Worm (Caenorhabditis elegans) whole organism, young adult: Measurements from ENCODE around the gene srlf-16.

Experiments
- B0035.1 ChIP-seq: sonication (generic microtip); optimal IDR thresholded peaks from 2 replicates; lab custom pipeline; 2016; ENCODE audit warnings: missing genetic modification characterization, mild to moderate bottlenecking, missing compliant biosample characterization, missing genotype, missing genetic modification reagents
- D2030.7 ChIP-seq: fragments of 200-800 bp; sonication (Bioruptor generic); IDR thresholded peaks from 2 replicates; pipeline ENCODE4 v1.3.6; 2022; ENCODE audit warnings: missing genetic modification reagents, missing genetic modification characterization, missing compliant biosample characterization
- F10E7.11 ChIP-seq: sonication (generic microtip); optimal IDR thresholded peaks from 2 replicates; lab custom pipeline; 2017; ENCODE audit warnings: mild to moderate bottlenecking, missing genetic modification characterization, moderate library complexity, missing compliant biosample characterization
- F49E8.2 ChIP-seq: sonication (generic microtip); optimal IDR thresholded peaks from 3 replicates; lab custom pipeline; 2017; ENCODE audit warnings: missing genetic modification characterization, mild to moderate bottlenecking, missing compliant biosample characterization, antibody characterized with exemption, moderate library complexity; ENCODE audit not compliant: insufficient read depth
- F55B11.4 ChIP-seq: sonication (generic microtip); optimal IDR thresholded peaks from 2 replicates; lab custom pipeline; 2016; ENCODE audit warnings: missing compliant biosample characterization, missing genetic modification characterization, borderline replicate concordance; ENCODE audit not compliant: insufficient read depth
- F57C9.4 ChIP-seq: sonication (generic microtip); optimal IDR thresholded peaks from 2 replicates; lab custom pipeline; 2017; ENCODE audit warnings: mild to moderate bottlenecking, missing genetic modification characterization, missing compliant biosample characterization
- K11D2.4 ChIP-seq: fragments of 200-800 bp; sonication (Bioruptor generic); IDR thresholded peaks from 2 replicates; pipeline ENCODE4 v1.3.6; 2022; ENCODE audit warnings: missing genetic modification reagents, missing genetic modification characterization, missing compliant biosample characterization
- T26A5.8 ChIP-seq: sonication (generic microtip); optimal IDR thresholded peaks from 2 replicates; lab custom pipeline; 2016; ENCODE audit warnings: missing genetic modification characterization, missing compliant biosample characterization
- Y53G8AR.9 ChIP-seq: fragments of 200-800 bp; sonication (Bioruptor generic); conservative IDR thresholded peaks from 2 replicates; pipeline ENCODE4 v1.3.6; 2022; ENCODE audit warnings: missing genetic modification reagents, missing genetic modification characterization, missing compliant biosample characterization
- Y79H2A.3 ChIP-seq: fragments of 200-800 bp; sonication (Bioruptor generic); conservative IDR thresholded peaks from 2 replicates; pipeline ENCODE4 v1.3.6; 2022; ENCODE audit warnings: missing genetic modification reagents, missing genetic modification characterization, missing compliant biosample characterization
- Y95B8A.8 ChIP-seq: fragments of 200-800 bp; sonication (Bioruptor generic); IDR thresholded peaks from 2 replicates; pipeline ENCODE4 v1.3.6; 2022; ENCODE audit warnings: missing genetic modification reagents, missing genetic modification characterization, missing compliant biosample characterization
- ZK185.1 ChIP-seq: sonication (generic microtip); optimal IDR thresholded peaks from 2 replicates; lab custom pipeline; 2016; ENCODE audit warnings: mild to moderate bottlenecking, missing genetic modification characterization, missing compliant biosample characterization; ENCODE audit not compliant: poor library complexity, severe bottlenecking
- ama-1 ChIP-seq, 3 experiments: fragments of 150-350 bp in 1 of 3; sonication (generic microtip) in 2 of 3; optimal IDR thresholded peaks; 2 replicates each; lab custom pipeline; 2014 to 2018; ENCODE audit warnings: missing biosample characterization in 2 of 3, missing genetic modification characterization in 2 of 3, missing genetic modification reagents in 2 of 3
- bed-1 ChIP-seq: fragments of 200-800 bp; sonication (Bioruptor generic); IDR thresholded peaks from 2 replicates; pipeline ENCODE4 v1.3.6; 2022; ENCODE audit warnings: missing genetic modification reagents, missing genetic modification characterization, missing compliant biosample characterization
- bed-2 ChIP-seq: fragments of 200-800 bp; sonication (Bioruptor generic); IDR thresholded peaks from 2 replicates; pipeline ENCODE4 v1.3.6; 2022; ENCODE audit warnings: missing genetic modification reagents, missing genetic modification characterization, missing compliant biosample characterization
- ccch-3 ChIP-seq: fragments of 200-800 bp; sonication (Bioruptor generic); optimal IDR thresholded peaks from 2 replicates; lab custom pipeline; 2018; ENCODE audit warnings: mild to moderate bottlenecking, missing genetic modification characterization, missing compliant biosample characterization
- ceh-40 ChIP-seq: fragments of 200-800 bp; sonication (Bioruptor generic); IDR thresholded peaks from 2 replicates; pipeline ENCODE4 v1.3.6; 2022; ENCODE audit warnings: missing genetic modification characterization, missing compliant biosample characterization
- ceh-58 ChIP-seq: fragments of 200-800 bp; sonication (Bioruptor generic); IDR thresholded peaks from 2 replicates; pipeline ENCODE4 v1.3.6; 2022; ENCODE audit warnings: missing genetic modification characterization, missing compliant biosample characterization
- die-1 ChIP-seq: sonication (generic microtip); optimal IDR thresholded peaks from 2 replicates; lab custom pipeline; 2016; ENCODE audit warnings: missing genotype, mild to moderate bottlenecking, missing genetic modification characterization, missing compliant biosample characterization
- dox-1 ChIP-seq: fragments of 200-800 bp; sonication (Bioruptor generic); IDR thresholded peaks from 2 replicates; pipeline ENCODE4 v1.3.6; 2022; ENCODE audit warnings: missing genetic modification reagents, missing genetic modification characterization, missing compliant biosample characterization
- egl-18 ChIP-seq: fragments of 200-800 bp; sonication (Bioruptor generic); IDR thresholded peaks from 2 replicates; pipeline ENCODE4 v1.3.6; 2022; ENCODE audit warnings: missing genetic modification reagents, missing genetic modification characterization, missing compliant biosample characterization
- egl-44 ChIP-seq: fragments of 200-800 bp; sonication (Bioruptor generic); IDR thresholded peaks from 2 replicates; pipeline ENCODE4 v1.3.6; 2022; ENCODE audit warnings: missing genetic modification reagents, missing genetic modification characterization, missing compliant biosample characterization
- egrh-3 ChIP-seq: fragments of 200-800 bp; sonication (Bioruptor generic); IDR thresholded peaks from 2 replicates; pipeline ENCODE4 v1.3.6; 2022; ENCODE audit warnings: missing genetic modification reagents, missing genetic modification characterization, missing compliant biosample characterization
- hlh-12 ChIP-seq: sonication (generic microtip); optimal IDR thresholded peaks from 2 replicates; lab custom pipeline; 2016; ENCODE audit warnings: missing genetic modification characterization, missing compliant biosample characterization
- hmg-1.2 ChIP-seq: fragments of 200-800 bp; sonication (Bioruptor generic); IDR thresholded peaks from 2 replicates; pipeline ENCODE4 v1.3.6; 2022; ENCODE audit warnings: missing genetic modification reagents, missing genetic modification characterization, missing compliant biosample characterization
- hmg-20 ChIP-seq: fragments of 200-800 bp; sonication (Bioruptor generic); IDR thresholded peaks from 2 replicates; pipeline ENCODE4 v1.3.6; 2022; ENCODE audit warnings: missing genetic modification reagents, missing genetic modification characterization, missing compliant biosample characterization
- hrde-1 ChIP-seq: sonication (generic microtip); optimal IDR thresholded peaks from 2 replicates; lab custom pipeline; 2016; ENCODE audit warnings: missing genetic modification characterization, mild to moderate bottlenecking, missing compliant biosample characterization, moderate library complexity, missing genotype, missing genetic modification reagents, borderline replicate concordance
- let-526 ChIP-seq: fragments of 200-800 bp; sonication (Bioruptor generic); IDR thresholded peaks from 2 replicates; pipeline ENCODE4 v1.3.6; 2022; ENCODE audit warnings: missing genetic modification reagents, missing genetic modification characterization, missing compliant biosample characterization
- lin-26 ChIP-seq: fragments of 200-800 bp; sonication (Bioruptor generic); IDR thresholded peaks from 2 replicates; pipeline ENCODE4 v1.3.6; 2022; ENCODE audit warnings: missing genetic modification reagents, missing genetic modification characterization, missing compliant biosample characterization
- lin-54 ChIP-seq: fragments of 200-800 bp; sonication (Bioruptor generic); optimal IDR thresholded peaks from 2 replicates; lab custom pipeline; 2018; ENCODE audit warnings: mild to moderate bottlenecking, missing genetic modification characterization, missing compliant biosample characterization
- madf-8 ChIP-seq: fragments of 200-800 bp; sonication (Bioruptor generic); conservative IDR thresholded peaks from 2 replicates; pipeline ENCODE4 v1.3.6; 2022; ENCODE audit warnings: missing genetic modification reagents, missing genetic modification characterization, missing compliant biosample characterization
- mes-4 ChIP-seq: sonication (generic microtip); optimal IDR thresholded peaks from 2 replicates; lab custom pipeline; 2016; ENCODE audit warnings: missing genotype, missing genetic modification characterization, missing compliant biosample characterization
- nfya-1 ChIP-seq: sonication (generic microtip); optimal IDR thresholded peaks from 2 replicates; lab custom pipeline; 2017; ENCODE audit warnings: antibody characterized with exemption, missing compliant biosample characterization, missing genetic modification characterization, borderline replicate concordance; ENCODE audit not compliant: insufficient read depth
- nhr-120 ChIP-seq: fragments of 200-800 bp; sonication (Bioruptor generic); IDR thresholded peaks from 2 replicates; pipeline ENCODE4 v1.3.6; 2022; ENCODE audit warnings: missing genetic modification characterization, missing compliant biosample characterization
- nhr-27 ChIP-seq: fragments of 200-800 bp; sonication (Bioruptor generic); optimal IDR thresholded peaks from 2 replicates; lab custom pipeline; 2018; ENCODE audit warnings: mild to moderate bottlenecking, missing genetic modification characterization, moderate library complexity, missing compliant biosample characterization
- snpc-1.1 ChIP-seq: sonication (generic microtip); optimal IDR thresholded peaks from 2 replicates; lab custom pipeline; 2017; ENCODE audit warnings: missing genetic modification characterization, mild to moderate bottlenecking, missing compliant biosample characterization, antibody characterized with exemption, moderate library complexity, missing genotype, missing genetic modification reagents; ENCODE audit not compliant: insufficient read depth
- somi-1 ChIP-seq: fragments of 200-800 bp; sonication (Bioruptor generic); optimal IDR thresholded peaks from 2 replicates; lab custom pipeline; 2018; ENCODE audit warnings: mild to moderate bottlenecking, missing genetic modification characterization, missing compliant biosample characterization
- tbp1 ChIP-seq: fragments of 200-800 bp; sonication (Bioruptor generic); optimal IDR thresholded peaks from 2 replicates; lab custom pipeline; 2018; ENCODE audit warnings: mild to moderate bottlenecking, missing genetic modification characterization, missing compliant biosample characterization
- tbx-9 ChIP-seq: sonication (generic microtip); optimal IDR thresholded peaks from 2 replicates; lab custom pipeline; 2016; ENCODE audit warnings: borderline replicate concordance, missing genetic modification characterization, inconsistent platforms, missing compliant biosample characterization
- unc-130 ChIP-seq: sonication (generic microtip); optimal IDR thresholded peaks from 2 replicates; lab custom pipeline; 2016; ENCODE audit warnings: missing genetic modification reagents, missing genetic modification characterization, missing compliant biosample characterization
- unc-62 ChIP-seq: fragments of 150-350 bp; optimal IDR thresholded peaks from 2 replicates; lab custom pipeline; 2014; ENCODE audit warnings: missing biosample characterization, missing genetic modification reagents, missing genetic modification characterization
- ztf-25 ChIP-seq: fragments of 200-800 bp; sonication (Bioruptor generic); IDR thresholded peaks from 2 replicates; pipeline ENCODE4 v1.3.6; 2022; ENCODE audit warnings: missing genetic modification reagents, missing genetic modification characterization, missing compliant biosample characterization
- ztf-26 ChIP-seq: sonication (generic microtip); optimal IDR thresholded peaks from 2 replicates; lab custom pipeline; 2017; ENCODE audit warnings: missing genetic modification characterization, missing compliant biosample characterization

The srlf-16 gene

DNA sequence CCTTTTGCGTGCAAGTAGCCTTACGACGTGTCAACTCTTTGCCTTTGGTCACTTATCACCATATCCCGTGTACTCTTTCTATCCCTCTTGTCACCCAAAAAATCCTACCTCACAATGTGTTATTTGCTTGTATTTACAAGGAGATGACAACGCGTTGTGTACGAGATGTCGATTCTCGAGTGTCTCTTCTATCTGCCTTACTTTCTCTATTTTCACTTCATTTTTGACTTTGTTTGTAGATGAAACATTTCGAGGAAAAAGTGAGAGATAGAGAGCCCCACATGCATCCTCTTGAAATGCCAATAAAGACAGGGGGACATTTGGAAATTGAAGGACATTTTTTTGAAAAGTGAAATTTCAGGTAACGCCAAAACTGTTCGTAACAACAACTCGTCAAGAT is 6.2 kb downstream of the srlf-16 start:
- TF ChIP-seq madf-8 (no peak), tbx-9 (tag; lab: Kevin White, UChicago) (no peak), ama-1 (optimal IDR thresholded peaks at IDR 0.05; lab: Kevin White, UChicago) (no peak), ama-1 (GFP tag; optimal IDR thresholded peaks at IDR 0.05; lab: Kevin White, UChicago) (no peak), F57C9.4 (no peak), nfya-1 (no peak), unc-62 (GFP tag; lab: Kevin White, UChicago) (no peak), ztf-26 (tag; lab: Kevin White, UChicago) (no peak), hlh-12 (tag; lab: Kevin White, UChicago) (no peak), Y53G8AR.9 (no peak), F55B11.4 (tag; lab: Kevin White, UChicago) (no peak), D2030.7 (no peak), somi-1 (GFP tag; lab: Kevin White, UChicago) (no peak), hmg-20 (GFP tag; lab: Robert Waterston, UW) (no peak), ZK185.1 (tag; lab: Kevin White, UChicago) (no peak), F10E7.11 (no peak), B0035.1 (tag; lab: Kevin White, UChicago) (no peak), hmg-1.2 (no peak)
- TF ChIP-seq, all 124 proteins: peak for 0

DNA sequence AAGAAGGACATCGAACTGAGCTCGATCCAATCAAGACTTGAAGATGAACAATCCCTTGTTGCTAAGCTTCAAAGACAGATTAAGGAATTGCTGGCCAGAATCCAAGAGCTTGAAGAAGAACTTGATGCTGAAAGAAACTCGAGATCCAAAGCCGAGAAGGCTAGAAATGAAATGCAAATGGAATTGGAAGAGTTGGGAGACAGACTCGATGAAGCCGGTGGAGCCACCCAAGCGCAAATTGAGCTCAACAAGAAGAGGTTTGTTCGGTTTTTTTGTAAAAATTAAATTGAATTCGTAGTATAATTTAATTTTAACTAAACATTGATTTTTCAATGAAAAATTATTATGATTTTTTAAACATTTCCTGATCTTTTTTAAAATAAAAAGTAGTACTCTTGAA is 10.0 kb downstream of the srlf-16 start:
- TF ChIP-seq unc-130 (GFP tag; lab: Kevin White, UChicago) (no peak), F49E8.2 (tag; lab: Kevin White, UChicago) (no peak), mes-4 (tag; lab: Kevin White, UChicago) (no peak), somi-1 (GFP tag; lab: Kevin White, UChicago) (no peak), F10E7.11 (no peak), egl-18 (GFP tag; lab: Robert Waterston, UW) (no peak), bed-2 (GFP tag; lab: Robert Waterston, UW) (no peak), Y95B8A.8 (GFP tag; lab: Robert Waterston, UW) (no peak), Y53G8AR.9 (no peak), ceh-40 (no peak), ztf-25 (no peak), dox-1 (GFP tag; lab: Robert Waterston, UW) (no peak)

- TF ChIP-seq lin-54 (GFP tag; lab: Kevin White, UChicago) (no peak), bed-1 (no peak), egrh-3 (GFP tag; lab: Robert Waterston, UW) (no peak), let-526 (no peak), unc-62 (GFP tag; lab: Kevin White, UChicago) (no peak), K11D2.4 (GFP tag; lab: Robert Waterston, UW) (no peak), snpc-1.1 (tag; lab: Kevin White, UChicago) (no peak), tbp1 (GFP tag; lab: Kevin White, UChicago) (no peak), nhr-120 (GFP tag; lab: Robert Waterston, UW) (no peak), nhr-27 (tag; lab: Kevin White, UChicago) (no peak), egl-44 (no peak), lin-26 (GFP tag; lab: Robert Waterston, UW) (no peak), T26A5.8 (tag; lab: Kevin White, UChicago) (no peak), dox-1 (GFP tag; lab: Robert Waterston, UW) (no peak), ccch-3 (GFP tag; lab: Kevin White, UChicago) (no peak), Y79H2A.3 (GFP tag; lab: Robert Waterston, UW) (no peak), bed-2 (GFP tag; lab: Robert Waterston, UW) (no peak), hrde-1 (tag; lab: Kevin White, UChicago) (no peak), die-1 (tag; lab: Kevin White, UChicago) (no peak), ceh-58 (GFP tag; lab: Robert Waterston, UW) (no peak)
- TF ChIP-seq, all 124 proteins: peak for 0
Measured at ce11 chrV:8117964-8118363, 13.4 kb downstream of the srlf-16 start, which contains the start of gene D1014.7. D1014.7 (plus strand) TSS chrV:8118264.
